Worm (Caenorhabditis elegans) whole organism, L4 larva: Measurements from ENCODE around the gene hlh-12.

ENCODE experiments used
- F49E8.2 ChIP-seq: sonication (generic microtip); optimal IDR thresholded peaks from 2 replicates; lab custom pipeline; 2016; ENCODE audit warnings: missing compliant biosample characterization, mild to moderate bottlenecking, missing genetic modification characterization, borderline replicate concordance
- R02D3.7 ChIP-seq: fragments of 150-350 bp; sonication (generic microtip); optimal IDR thresholded peaks from 3 replicates; lab custom pipeline; 2014; ENCODE audit warnings: missing biosample characterization, missing genetic modification characterization
- T20F7.1 ChIP-seq: fragments of 200-800 bp; sonication (Bioruptor generic); optimal IDR thresholded peaks from 2 replicates; lab custom pipeline; 2018; ENCODE audit warnings: mild to moderate bottlenecking, missing genetic modification characterization, missing compliant biosample characterization
- Y75B8A.6 ChIP-seq: fragments of 200-800 bp; sonication (Bioruptor generic); IDR thresholded peaks from 2 replicates; pipeline ENCODE4 v1.3.6; 2022; ENCODE audit warnings: missing genetic modification reagents, missing genetic modification characterization, missing compliant biosample characterization
- ZK546.5 ChIP-seq, 2 experiments: sonication (generic microtip); optimal IDR thresholded peaks; 2 replicates each; lab custom pipeline; 2017; ENCODE audit warnings: missing biosample characterization in 2 of 2, missing genetic modification characterization in 2 of 2
- aha-1 ChIP-seq: fragments of 150-350 bp; peaks from one replicate; lab custom pipeline; 2014; ENCODE audit warnings: missing biosample characterization, missing genetic modification characterization
- ama-1 ChIP-seq: fragments of 150-350 bp; optimal IDR thresholded peaks from 2 replicates; lab custom pipeline; 2014; ENCODE audit warnings: inconsistent platforms, mixed read lengths
- arid-1 ChIP-seq: fragments of 200-800 bp; sonication (Bioruptor generic); conservative IDR thresholded peaks from 2 replicates; pipeline ENCODE4 v1.3.6; 2022; ENCODE audit warnings: missing genetic modification reagents, missing genetic modification characterization, missing compliant biosample characterization
- attf-4 ChIP-seq: sonication (generic microtip); optimal IDR thresholded peaks from 3 replicates; lab custom pipeline; 2017; ENCODE audit warnings: missing biosample characterization, missing genetic modification characterization
- ceh-20 ChIP-seq: fragments of 200-800 bp; sonication (Bioruptor generic); IDR thresholded peaks from 2 replicates; pipeline ENCODE4 v1.3.6; 2022; ENCODE audit warnings: missing genetic modification reagents, missing genetic modification characterization, missing compliant biosample characterization
- ceh-82 ChIP-seq: sonication (generic microtip); optimal IDR thresholded peaks from 2 replicates; lab custom pipeline; 2017; ENCODE audit warnings: missing biosample characterization, missing genetic modification characterization
- cey-2 ChIP-seq: sonication (generic microtip); optimal IDR thresholded peaks from 3 replicates; lab custom pipeline; 2017; ENCODE audit warnings: missing genetic modification characterization, mild to moderate bottlenecking, missing compliant biosample characterization, antibody characterized with exemption, borderline replicate concordance; ENCODE audit not compliant: insufficient read depth
- ctbp-1 ChIP-seq: fragments of 200-800 bp; sonication (Bioruptor generic); IDR thresholded peaks from 2 replicates; pipeline ENCODE4 v1.3.6; 2022; ENCODE audit warnings: missing genetic modification reagents, missing genetic modification characterization, missing compliant biosample characterization
- daf-16 ChIP-seq, 3 experiments: sonication (generic microtip); optimal IDR thresholded peaks; 2 replicates each; lab custom pipeline; 2016 to 2017; ENCODE audit warnings: missing genetic modification characterization in 3 of 3, missing genetic modification reagents in 3 of 3, mild to moderate bottlenecking in 2 of 3, missing compliant biosample characterization in 2 of 3, missing biosample characterization in 1 of 3, moderate library complexity in 1 of 3
- dmd-6 ChIP-seq: fragments of 200-800 bp; sonication (Bioruptor generic); IDR thresholded peaks from 2 replicates; pipeline ENCODE4 v1.3.6; 2022; ENCODE audit warnings: missing genetic modification reagents, missing genetic modification characterization, missing compliant biosample characterization
- dmd-9 ChIP-seq: fragments of 200-800 bp; sonication (Bioruptor generic); IDR thresholded peaks from 2 replicates; pipeline ENCODE4 v1.3.6; 2022; ENCODE audit warnings: missing genetic modification reagents, missing genetic modification characterization, missing compliant biosample characterization
- duxl-1 ChIP-seq: sonication (generic microtip); optimal IDR thresholded peaks from 2 replicates; lab custom pipeline; 2016; ENCODE audit warnings: mild to moderate bottlenecking, missing genetic modification characterization, moderate library complexity, missing compliant biosample characterization; ENCODE audit not compliant: poor library complexity
- hif-1 ChIP-seq, 2 experiments: sonication (generic microtip); optimal IDR thresholded peaks; 2 replicates each; lab custom pipeline; 2016 to 2017; ENCODE audit warnings: missing compliant biosample characterization in 2 of 2, missing genetic modification characterization in 2 of 2, missing genetic modification reagents in 2 of 2, missing genotype in 2 of 2, mild to moderate bottlenecking in 1 of 2
- hlh-11 ChIP-seq: fragments of 200-800 bp; sonication (Bioruptor generic); optimal IDR thresholded peaks from 2 replicates; lab custom pipeline; 2018; ENCODE audit warnings: mild to moderate bottlenecking, missing genetic modification characterization, missing compliant biosample characterization
- hlh-30 ChIP-seq: sonication (generic microtip); optimal IDR thresholded peaks from 2 replicates; lab custom pipeline; 2017; ENCODE audit warnings: antibody characterized with exemption, mild to moderate bottlenecking, missing genetic modification characterization, missing compliant biosample characterization; ENCODE audit not compliant: insufficient read depth
- lim-7 ChIP-seq: fragments of 200-800 bp; sonication (Bioruptor generic); IDR thresholded peaks from 2 replicates; pipeline ENCODE4 v1.3.6; 2022; ENCODE audit warnings: missing genetic modification characterization, missing compliant biosample characterization
- lin-15B ChIP-seq: fragments of 150-350 bp; sonication (generic microtip); optimal IDR thresholded peaks from 3 replicates; lab custom pipeline; 2014; ENCODE audit warnings: missing biosample characterization, missing genetic modification characterization
- lin-29 ChIP-seq: fragments of 200-800 bp; sonication (Bioruptor generic); IDR thresholded peaks from 2 replicates; pipeline ENCODE4 v1.3.6; 2022; ENCODE audit warnings: missing genetic modification reagents, missing genetic modification characterization, missing compliant biosample characterization
- lsy-2 ChIP-seq, 2 experiments: fragments of 150-350 bp in 1 of 2; sonication (generic microtip) in 1 of 2; optimal IDR thresholded peaks; 2 replicates each; lab custom pipeline; 2014 to 2017; ENCODE audit warnings: missing biosample characterization in 2 of 2, missing genetic modification characterization in 2 of 2
- mdl-1 ChIP-seq, 2 experiments: fragments of 150-350 bp in 1 of 2; sonication (generic microtip) in 1 of 2; optimal IDR thresholded peaks; 2 replicates each; lab custom pipeline; 2014 to 2017; ENCODE audit warnings: missing biosample characterization in 2 of 2, missing genetic modification characterization in 2 of 2
- mdt-29 ChIP-seq: fragments of 200-800 bp; sonication (Bioruptor generic); IDR thresholded peaks from 2 replicates; pipeline ENCODE4 v1.3.6; 2022; ENCODE audit warnings: missing genetic modification reagents, missing genetic modification characterization, missing compliant biosample characterization
- mep-1 ChIP-seq: fragments of 150-350 bp; sonication (generic microtip); optimal IDR thresholded peaks from 3 replicates; lab custom pipeline; 2014; ENCODE audit warnings: missing biosample characterization, missing genetic modification characterization
- mes-2 ChIP-seq: sonication (generic microtip); optimal IDR thresholded peaks from 2 replicates; lab custom pipeline; 2016; ENCODE audit warnings: missing genotype, mild to moderate bottlenecking, missing genetic modification characterization, missing compliant biosample characterization; ENCODE audit not compliant: poor library complexity, severe bottlenecking
- mxl-3 ChIP-seq: fragments of 200-800 bp; sonication (Bioruptor generic); optimal IDR thresholded peaks from 2 replicates; lab custom pipeline; 2018; ENCODE audit warnings: mild to moderate bottlenecking, missing genetic modification characterization, missing compliant biosample characterization
- nhr-11 ChIP-seq: fragments of 150-350 bp; optimal IDR thresholded peaks from 2 replicates; lab custom pipeline; 2014; ENCODE audit warnings: missing biosample characterization, missing genetic modification characterization
- nhr-237 ChIP-seq: sonication (generic microtip); optimal IDR thresholded peaks from 2 replicates; lab custom pipeline; 2017; ENCODE audit warnings: missing biosample characterization, missing genetic modification characterization
- nhr-25 ChIP-seq: sonication (generic microtip); optimal IDR thresholded peaks from 2 replicates; lab custom pipeline; 2017; ENCODE audit warnings: missing genetic modification characterization, mild to moderate bottlenecking, missing compliant biosample characterization, antibody characterized with exemption, moderate library complexity, borderline replicate concordance; ENCODE audit not compliant: insufficient read depth
- nhr-28 ChIP-seq: fragments of 150-350 bp; optimal IDR thresholded peaks from 2 replicates; lab custom pipeline; 2014; ENCODE audit warnings: missing biosample characterization, missing genetic modification characterization
- nhr-42 ChIP-seq: fragments of 200-800 bp; sonication (Bioruptor generic); IDR thresholded peaks from 2 replicates; pipeline ENCODE4 v1.3.6; 2022; ENCODE audit warnings: missing genetic modification characterization, missing compliant biosample characterization
- nhr-48 ChIP-seq: sonication (generic microtip); optimal IDR thresholded peaks from 2 replicates; lab custom pipeline; 2016; ENCODE audit warnings: mild to moderate bottlenecking, missing genetic modification characterization, missing compliant biosample characterization
- nhr-76 ChIP-seq: fragments of 150-350 bp; optimal IDR thresholded peaks from 2 replicates; lab custom pipeline; 2014; ENCODE audit warnings: missing biosample characterization, missing genetic modification characterization
- pqm-1 ChIP-seq: sonication (generic microtip); optimal IDR thresholded peaks from 2 replicates; lab custom pipeline; 2017; ENCODE audit warnings: missing biosample characterization, missing genetic modification characterization
- rbr-2 ChIP-seq: sonication (generic microtip); optimal IDR thresholded peaks from 2 replicates; lab custom pipeline; 2016; ENCODE audit warnings: missing genotype, missing genetic modification characterization, missing compliant biosample characterization
- saeg-2 ChIP-seq: fragments of 200-800 bp; sonication (Bioruptor generic); IDR thresholded peaks from 2 replicates; pipeline ENCODE4 v1.3.6; 2022; ENCODE audit warnings: missing genetic modification reagents, missing genetic modification characterization, missing compliant biosample characterization
- sdz-12 ChIP-seq: fragments of 200-800 bp; sonication (Bioruptor generic); optimal IDR thresholded peaks from 2 replicates; lab custom pipeline; 2018; ENCODE audit warnings: mild to moderate bottlenecking, missing genetic modification characterization, missing compliant biosample characterization
- set-16 ChIP-seq: fragments of 200-800 bp; sonication (Bioruptor generic); IDR thresholded peaks from 2 replicates; pipeline ENCODE4 v1.3.6; 2022; ENCODE audit warnings: missing genetic modification reagents, missing genetic modification characterization, missing compliant biosample characterization
- skn-1 ChIP-seq: fragments of 150-350 bp; optimal IDR thresholded peaks from 2 replicates; lab custom pipeline; 2014; ENCODE audit warnings: missing biosample characterization, missing genetic modification characterization
- tra-1 ChIP-seq: fragments of 200-800 bp; sonication (Bioruptor generic); IDR thresholded peaks from 2 replicates; pipeline ENCODE4 v1.3.6; 2022; ENCODE audit warnings: missing genetic modification reagents, missing genetic modification characterization, missing compliant biosample characterization
- zag-1 ChIP-seq: fragments of 150-350 bp; optimal IDR thresholded peaks from 2 replicates; lab custom pipeline; 2014; ENCODE audit warnings: missing biosample characterization, missing genetic modification characterization
- zfp-3 ChIP-seq: fragments of 200-800 bp; sonication (Bioruptor generic); conservative IDR thresholded peaks from 2 replicates; pipeline ENCODE4 v1.3.6; 2022; ENCODE audit warnings: missing genetic modification reagents, missing genetic modification characterization, missing compliant biosample characterization
- ztf-7 ChIP-seq: fragments of 150-350 bp; optimal IDR thresholded peaks from 2 replicates; lab custom pipeline; 2014; ENCODE audit warnings: missing biosample characterization, missing genetic modification characterization

Gene hlh-12

DNA sequence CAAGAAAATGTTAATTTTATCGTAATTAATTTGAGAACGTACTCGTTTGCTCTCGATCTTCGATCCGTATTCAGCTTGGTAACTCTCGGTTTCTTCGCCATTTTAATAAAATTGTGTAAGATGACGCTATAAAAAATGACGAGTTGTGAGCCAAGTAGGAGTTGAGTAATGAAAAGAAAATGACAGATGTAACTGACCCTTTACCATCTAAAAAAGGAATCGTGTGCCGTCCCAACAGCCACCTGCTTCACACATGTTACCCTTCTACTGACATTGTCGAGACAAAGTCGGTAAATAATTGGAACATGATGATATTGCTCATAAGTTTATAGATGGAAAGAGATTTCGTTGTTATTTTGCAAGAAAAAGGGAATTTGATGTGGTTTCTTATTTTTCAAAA is at the start of gene hlh-12:
Gene hlh-12, minus strand, starts transcription at position 101 of the 400 bp plus-strand sequence.
- no peak for TF ChIP-seq lim-7 (GFP tag; lab: Robert Waterston, UW)

DNA sequence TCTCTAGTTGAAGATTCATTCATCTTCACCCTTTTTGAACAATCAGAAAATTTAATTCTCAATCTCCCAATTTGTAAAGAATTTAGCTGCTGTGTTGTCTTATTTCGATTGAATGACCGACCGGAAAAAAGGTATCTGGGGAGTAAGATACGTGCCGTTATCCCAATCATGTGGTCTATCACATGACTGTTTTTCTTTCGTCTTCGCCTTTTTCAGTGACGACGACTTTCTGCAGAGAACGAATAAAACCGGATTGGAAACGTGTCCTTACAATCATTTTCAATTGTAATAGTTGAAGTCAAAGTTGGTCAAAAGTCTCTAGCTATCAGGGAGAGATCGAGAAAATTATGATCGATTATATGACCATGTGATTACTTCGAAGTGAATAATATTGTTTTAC is 49.8 kb upstream of the hlh-12 start:
- peak; percentile 43 for TF ChIP-seq mep-1 (tag; lab: Kevin White, UChicago)
- peak; percentile 82 for TF ChIP-seq hlh-30 (tag; lab: Kevin White, UChicago)
- TF ChIP-seq mxl-3 (GFP tag; lab: Kevin White, UChicago): peak; percentile 43
- TF ChIP-seq arid-1 (GFP tag; lab: Robert Waterston, UW): no peak
- TF ChIP-seq ceh-20: peak; percentile 20; the same call in 1 of the 2 replicates
- peak; percentile 28 to 67 for TF ChIP-seq hif-1 (tag; optimal IDR thresholded peaks at IDR 0.05; lab: Kevin White, UChicago)
- no peak for TF ChIP-seq set-16 (GFP tag; lab: Robert Waterston, UW)
- peak; percentile 75 for TF ChIP-seq nhr-28
- no peak for TF ChIP-seq lin-15B (tag; lab: Kevin White, UChicago)
- no peak for TF ChIP-seq nhr-237 (tag; lab: Kevin White, UChicago)
- no peak for TF ChIP-seq daf-16 (GFP tag; optimal IDR thresholded peaks at IDR 0.05; lab: Kevin White, UChicago)
- TF ChIP-seq daf-16 (tag; optimal IDR thresholded peaks at IDR 0.05; lab: Kevin White, UChicago): no peak
- TF ChIP-seq zfp-3 (GFP tag; lab: Robert Waterston, UW): 0 out of 2 replicates have a peak, but pooled peaks have one; percentile 14
- peak in 1 of 2 experiments; percentile 56 for TF ChIP-seq lsy-2 (tag; optimal IDR thresholded peaks at IDR 0.05; lab: Kevin White, UChicago)
- peak; percentile 94 for TF ChIP-seq aha-1
- TF ChIP-seq nhr-76 (tag; lab: Kevin White, UChicago): no peak
- TF ChIP-seq ctbp-1 (GFP tag; lab: Robert Waterston, UW): 0 out of 2 replicates have a peak, but pooled peaks have one; percentile 8
- peak; percentile 74 for TF ChIP-seq hlh-11 (tag; lab: Kevin White, UChicago)
- peak; percentile 18 for TF ChIP-seq nhr-25
- TF ChIP-seq mes-2: peak; percentile 33
- TF ChIP-seq pqm-1: no peak
- TF ChIP-seq rbr-2 (tag; lab: Kevin White, UChicago): peak; percentile 6
- peak; percentile 55 for TF ChIP-seq cey-2
- peak; percentile 34; the same call in 1 of the 2 replicates for TF ChIP-seq mdt-29 (GFP tag; lab: Robert Waterston, UW)
- TF ChIP-seq nhr-48 (tag; lab: Kevin White, UChicago): peak; percentile 83
- no peak for TF ChIP-seq T20F7.1 (GFP tag; lab: Kevin White, UChicago)
- no peak for TF ChIP-seq nhr-42 (GFP tag; lab: Robert Waterston, UW)
- peak; percentile 69 for TF ChIP-seq dmd-6
- TF ChIP-seq mdl-1 (tag; optimal IDR thresholded peaks at IDR 0.05; lab: Kevin White, UChicago): peak in 1 of 2 experiments; percentile 63

DNA sequence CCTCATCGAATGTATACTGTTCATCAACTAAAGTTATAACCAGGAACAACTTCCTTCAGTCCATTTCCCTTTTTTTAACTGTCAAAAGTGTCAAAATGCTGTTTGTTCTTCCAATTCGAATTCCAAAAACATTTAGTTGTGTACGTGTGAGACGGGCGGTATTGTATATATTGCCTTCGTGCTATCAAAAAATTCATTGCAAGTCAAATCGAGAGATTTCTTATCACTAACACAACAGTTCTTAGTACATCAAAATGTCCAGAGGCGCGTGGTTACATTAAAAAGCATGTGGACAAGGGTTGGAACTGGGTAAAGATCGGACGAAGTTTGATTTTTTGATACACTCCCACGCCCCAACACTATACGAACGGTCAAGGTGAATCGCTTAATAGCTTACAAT is 49.1 kb upstream of the hlh-12 start:
- TF ChIP-seq saeg-2 (GFP tag; lab: Robert Waterston, UW): 0 out of 2 replicates have a peak, but pooled peaks have one; percentile 58
- TF ChIP-seq duxl-1: peak; percentile 1
- TF ChIP-seq nhr-11 (tag; lab: Kevin White, UChicago): no peak
- no peak for TF ChIP-seq lin-29 (GFP tag; lab: Robert Waterston, UW)
- TF ChIP-seq nhr-48 (tag; lab: Kevin White, UChicago): peak; percentile 72
- TF ChIP-seq ZK546.5 (tag; optimal IDR thresholded peaks at IDR 0.05; lab: Kevin White, UChicago): no peak
- TF ChIP-seq tra-1 (GFP tag; lab: Robert Waterston, UW): peak; percentile 67; the same call in 1 of the 2 replicates
- TF ChIP-seq mxl-3 (GFP tag; lab: Kevin White, UChicago): peak; percentile 80
- TF ChIP-seq sdz-12: no peak
- no peak for TF ChIP-seq nhr-76 (tag; lab: Kevin White, UChicago)
- no peak for TF ChIP-seq attf-4 (tag; lab: Kevin White, UChicago)
- TF ChIP-seq F49E8.2: no peak
- no peak for TF ChIP-seq dmd-9 (GFP tag; lab: Robert Waterston, UW)
- no peak for TF ChIP-seq zag-1
- no peak for TF ChIP-seq Y75B8A.6 (GFP tag; lab: Robert Waterston, UW)
- TF ChIP-seq zfp-3 (GFP tag; lab: Robert Waterston, UW): no peak
- peak; percentile 11 for TF ChIP-seq ama-1 (lab: Kevin White, UChicago)
- TF ChIP-seq skn-1 (tag; lab: Kevin White, UChicago): no peak
- TF ChIP-seq mes-2: peak; percentile 25
- peak; percentile 76 for TF ChIP-seq hlh-30 (tag; lab: Kevin White, UChicago)
- no peak for TF ChIP-seq lin-15B (tag; lab: Kevin White, UChicago)
- TF ChIP-seq R02D3.7 (tag; lab: Kevin White, UChicago): no peak
- TF ChIP-seq ceh-82: no peak
- peak in 1 of 2 experiments; percentile 34 for TF ChIP-seq hif-1 (tag; optimal IDR thresholded peaks at IDR 0.05; lab: Kevin White, UChicago)
- TF ChIP-seq ztf-7 (tag; lab: Kevin White, UChicago): no peak
- TF ChIP-seq hlh-11 (tag; lab: Kevin White, UChicago): peak; percentile 92
